Worm (Caenorhabditis elegans) whole organism, young adult: ENCODE measurements around the gene F46F5.14.

Experiments
- B0261.1 ChIP-seq: sonication (generic microtip); optimal IDR thresholded peaks from 2 replicates; lab custom pipeline; 2016; ENCODE audit warnings: mild to moderate bottlenecking, missing genetic modification characterization, moderate library complexity, missing compliant biosample characterization
- B0336.3 ChIP-seq: fragments of 200-800 bp; sonication (Bioruptor generic); IDR thresholded peaks from 2 replicates; pipeline ENCODE4 v1.3.6; 2022; ENCODE audit warnings: missing genetic modification characterization, missing compliant biosample characterization
- C17E4.6 ChIP-seq: fragments of 200-800 bp; sonication (Bioruptor generic); IDR thresholded peaks from 2 replicates; pipeline ENCODE4 v1.3.6; 2022; ENCODE audit warnings: missing genetic modification reagents, missing genetic modification characterization, missing compliant biosample characterization
- D2030.7 ChIP-seq: fragments of 200-800 bp; sonication (Bioruptor generic); IDR thresholded peaks from 2 replicates; pipeline ENCODE4 v1.3.6; 2022; ENCODE audit warnings: missing genetic modification reagents, missing genetic modification characterization, missing compliant biosample characterization
- F10E7.11 ChIP-seq: sonication (generic microtip); optimal IDR thresholded peaks from 2 replicates; lab custom pipeline; 2017; ENCODE audit warnings: mild to moderate bottlenecking, missing genetic modification characterization, moderate library complexity, missing compliant biosample characterization
- F39B2.1 ChIP-seq: fragments of 200-800 bp; sonication (Bioruptor generic); IDR thresholded peaks from 2 replicates; pipeline ENCODE4 v1.3.6; 2022; ENCODE audit warnings: missing genetic modification reagents, missing genetic modification characterization, missing compliant biosample characterization
- F49E8.2 ChIP-seq: sonication (generic microtip); optimal IDR thresholded peaks from 3 replicates; lab custom pipeline; 2017; ENCODE audit warnings: missing genetic modification characterization, mild to moderate bottlenecking, missing compliant biosample characterization, antibody characterized with exemption, moderate library complexity; ENCODE audit not compliant: insufficient read depth
- F57C9.4 ChIP-seq: sonication (generic microtip); optimal IDR thresholded peaks from 2 replicates; lab custom pipeline; 2017; ENCODE audit warnings: mild to moderate bottlenecking, missing genetic modification characterization, missing compliant biosample characterization
- Y53F4B.3 ChIP-seq: fragments of 200-800 bp; sonication (Bioruptor generic); IDR thresholded peaks from 2 replicates; pipeline ENCODE4 v1.3.6; 2022; ENCODE audit warnings: missing genetic modification reagents, missing genetic modification characterization, missing compliant biosample characterization
- Y56A3A.18 ChIP-seq: fragments of 200-800 bp; sonication (Bioruptor generic); IDR thresholded peaks from 2 replicates; pipeline ENCODE4 v1.3.6; 2022; ENCODE audit warnings: missing genetic modification reagents, missing genetic modification characterization, missing compliant biosample characterization
- Y79H2A.3 ChIP-seq: fragments of 200-800 bp; sonication (Bioruptor generic); conservative IDR thresholded peaks from 2 replicates; pipeline ENCODE4 v1.3.6; 2022; ENCODE audit warnings: missing genetic modification reagents, missing genetic modification characterization, missing compliant biosample characterization
- ZK185.1 ChIP-seq: sonication (generic microtip); optimal IDR thresholded peaks from 2 replicates; lab custom pipeline; 2016; ENCODE audit warnings: mild to moderate bottlenecking, missing genetic modification characterization, missing compliant biosample characterization; ENCODE audit not compliant: poor library complexity, severe bottlenecking
- akir-1 ChIP-seq: fragments of 200-800 bp; sonication (Bioruptor generic); optimal IDR thresholded peaks from 2 replicates; lab custom pipeline; 2018; ENCODE audit warnings: mild to moderate bottlenecking, missing genetic modification characterization, moderate library complexity, missing compliant biosample characterization
- aptf-2 ChIP-seq: fragments of 200-800 bp; sonication (Bioruptor generic); conservative IDR thresholded peaks from 2 replicates; pipeline ENCODE4 v1.3.6; 2022; ENCODE audit warnings: missing genetic modification reagents, missing genetic modification characterization, missing compliant biosample characterization
- attf-3 ChIP-seq: fragments of 200-800 bp; sonication (Bioruptor generic); conservative IDR thresholded peaks from 2 replicates; pipeline ENCODE4 v1.3.6; 2022; ENCODE audit warnings: missing genetic modification reagents, missing genetic modification characterization, missing compliant biosample characterization
- bed-1 ChIP-seq: fragments of 200-800 bp; sonication (Bioruptor generic); IDR thresholded peaks from 2 replicates; pipeline ENCODE4 v1.3.6; 2022; ENCODE audit warnings: missing genetic modification reagents, missing genetic modification characterization, missing compliant biosample characterization
- bed-2 ChIP-seq: fragments of 200-800 bp; sonication (Bioruptor generic); IDR thresholded peaks from 2 replicates; pipeline ENCODE4 v1.3.6; 2022; ENCODE audit warnings: missing genetic modification reagents, missing genetic modification characterization, missing compliant biosample characterization
- cebp-2 ChIP-seq: fragments of 200-800 bp; sonication (Bioruptor generic); IDR thresholded peaks from 2 replicates; pipeline ENCODE4 v1.3.6; 2022; ENCODE audit warnings: missing genetic modification characterization, missing compliant biosample characterization
- ceh-100 ChIP-seq: fragments of 200-800 bp; sonication (Bioruptor generic); IDR thresholded peaks from 2 replicates; pipeline ENCODE4 v1.3.6; 2022; ENCODE audit warnings: missing genetic modification reagents, missing genetic modification characterization, missing compliant biosample characterization
- ceh-58 ChIP-seq: fragments of 200-800 bp; sonication (Bioruptor generic); IDR thresholded peaks from 2 replicates; pipeline ENCODE4 v1.3.6; 2022; ENCODE audit warnings: missing genetic modification characterization, missing compliant biosample characterization
- ceh-79 ChIP-seq: sonication (generic microtip); optimal IDR thresholded peaks from 2 replicates; lab custom pipeline; 2017; ENCODE audit warnings: mild to moderate bottlenecking, missing genetic modification characterization, missing compliant biosample characterization
- die-1 ChIP-seq: sonication (generic microtip); optimal IDR thresholded peaks from 2 replicates; lab custom pipeline; 2016; ENCODE audit warnings: missing genotype, mild to moderate bottlenecking, missing genetic modification characterization, missing compliant biosample characterization
- dpl-1 ChIP-seq: fragments of 150-350 bp; optimal IDR thresholded peaks from 2 replicates; lab custom pipeline; 2014; ENCODE audit warnings: missing biosample characterization, missing genetic modification reagents, missing genetic modification characterization
- fkh-3 ChIP-seq: sonication (generic microtip); optimal IDR thresholded peaks from 2 replicates; lab custom pipeline; 2016; ENCODE audit warnings: mild to moderate bottlenecking, missing genetic modification characterization, missing compliant biosample characterization
- let-607 ChIP-seq, 2 experiments: fragments of 200-800 bp in 1 of 2; sonication (Bioruptor generic) in 1 of 2; sonication (generic microtip) in 1 of 2; optimal IDR thresholded peaks; 2 replicates each; lab custom pipeline; 2016 to 2018; ENCODE audit warnings: mild to moderate bottlenecking in 2 of 2, missing compliant biosample characterization in 2 of 2, missing genetic modification characterization in 2 of 2, moderate library complexity in 2 of 2, missing genotype in 1 of 2
- lir-1 ChIP-seq: fragments of 200-800 bp; sonication (Bioruptor generic); conservative IDR thresholded peaks from 2 replicates; pipeline ENCODE4 v1.3.6; 2022; ENCODE audit warnings: missing genetic modification reagents, missing genetic modification characterization, missing compliant biosample characterization
- lsl-1 ChIP-seq: fragments of 200-800 bp; sonication (Bioruptor generic); optimal IDR thresholded peaks from 2 replicates; lab custom pipeline; 2018; ENCODE audit warnings: mild to moderate bottlenecking, missing genetic modification characterization, moderate library complexity, missing compliant biosample characterization
- madf-8 ChIP-seq: fragments of 200-800 bp; sonication (Bioruptor generic); conservative IDR thresholded peaks from 2 replicates; pipeline ENCODE4 v1.3.6; 2022; ENCODE audit warnings: missing genetic modification reagents, missing genetic modification characterization, missing compliant biosample characterization
- nfya-2 ChIP-seq: fragments of 200-800 bp; sonication (Bioruptor generic); IDR thresholded peaks from 2 replicates; pipeline ENCODE4 v1.3.6; 2022; ENCODE audit warnings: missing genetic modification reagents, missing genetic modification characterization, missing compliant biosample characterization
- nhr-90 ChIP-seq: sonication (generic microtip); optimal IDR thresholded peaks from 2 replicates; lab custom pipeline; 2016; ENCODE audit warnings: missing genotype, mild to moderate bottlenecking, missing genetic modification characterization, missing compliant biosample characterization
- pbrm-1 ChIP-seq: fragments of 200-800 bp; sonication (Bioruptor generic); IDR thresholded peaks from 2 replicates; pipeline ENCODE4 v1.3.6; 2022; ENCODE audit warnings: missing genetic modification reagents, missing genetic modification characterization, missing compliant biosample characterization
- repo-1 ChIP-seq: sonication (generic microtip); optimal IDR thresholded peaks from 2 replicates; lab custom pipeline; 2017; ENCODE audit warnings: mild to moderate bottlenecking, missing genetic modification characterization, missing compliant biosample characterization
- rpc-1 ChIP-seq, 2 experiments: fragments of 150-350 bp in 1 of 2; sonication (generic microtip) in 1 of 2; optimal IDR thresholded peaks; 2 replicates each; lab custom pipeline; 2014 to 2018; ENCODE audit warnings: missing biosample characterization in 1 of 2, missing genetic modification characterization in 1 of 2, missing genetic modification reagents in 1 of 2, missing genotype in 1 of 2
- sdz-38 ChIP-seq: sonication (generic microtip); optimal IDR thresholded peaks from 2 replicates; lab custom pipeline; 2016; ENCODE audit warnings: missing genotype, missing genetic modification characterization, missing compliant biosample characterization
- snpc-1.3 ChIP-seq: sonication (generic microtip); optimal IDR thresholded peaks from 2 replicates; lab custom pipeline; 2017; ENCODE audit warnings: missing genetic modification characterization, mild to moderate bottlenecking, missing compliant biosample characterization, antibody characterized with exemption, moderate library complexity, missing genotype, missing genetic modification reagents; ENCODE audit not compliant: insufficient read depth
- tbp1 ChIP-seq: fragments of 200-800 bp; sonication (Bioruptor generic); optimal IDR thresholded peaks from 2 replicates; lab custom pipeline; 2018; ENCODE audit warnings: mild to moderate bottlenecking, missing genetic modification characterization, missing compliant biosample characterization

F46F5.14 gene

ce11 chrII:753469-753868, 46.3 kb upstream of the F46F5.14 start:
- TF ChIP-seq tbp1 (peak; percentile 72), rpc-1 (optimal IDR thresholded peaks at IDR 0.05; lab: Kevin White, UChicago) (peak; percentile 40), rpc-1 (tag; optimal IDR thresholded peaks at IDR 0.05; lab: Kevin White, UChicago) (peak; percentile 59), ceh-79 (tag; lab: Kevin White, UChicago) (no peak), akir-1 (GFP tag; lab: Kevin White, UChicago) (no peak), B0261.1 (tag; lab: Kevin White, UChicago) (peak; percentile 32), F39B2.1 (no peak)

- no peak for TF ChIP-seq lsl-1 (GFP tag; lab: Kevin White, UChicago)
- TF ChIP-seq pbrm-1 (GFP tag; lab: Robert Waterston, UW): 0 out of 2 replicates have a peak, but pooled peaks have one; percentile 28
- TF ChIP-seq cebp-2 (GFP tag; lab: Robert Waterston, UW): 0 out of 2 replicates have a peak, but pooled peaks have one; percentile 10
- TF ChIP-seq sdz-38 (tag; lab: Kevin White, UChicago): no peak
- TF ChIP-seq dpl-1: no peak
- TF ChIP-seq repo-1: no peak
- TF ChIP-seq ceh-100 (GFP tag; lab: Robert Waterston, UW): no peak
- TF ChIP-seq Y53F4B.3: no peak
- TF ChIP-seq C17E4.6 (GFP tag; lab: Robert Waterston, UW): no peak
- TF ChIP-seq lir-1: no peak
- TF ChIP-seq let-607 (tag; optimal IDR thresholded peaks at IDR 0.05; lab: Kevin White, UChicago): no peak
- TF ChIP-seq tbp1: peak; percentile 74
- no peak for TF ChIP-seq fkh-3
- TF ChIP-seq F10E7.11 (tag; lab: Kevin White, UChicago): no peak
- no peak for TF ChIP-seq ceh-79 (tag; lab: Kevin White, UChicago)
- TF ChIP-seq ZK185.1 (tag; lab: Kevin White, UChicago): no peak
- no peak for TF ChIP-seq aptf-2 (GFP tag; lab: Robert Waterston, UW)
- no peak for TF ChIP-seq bed-1 (GFP tag; lab: Robert Waterston, UW)
- TF ChIP-seq F57C9.4: no peak
- no peak for TF ChIP-seq D2030.7 (GFP tag; lab: Robert Waterston, UW)
- peak; percentile 4 for TF ChIP-seq rpc-1 (optimal IDR thresholded peaks at IDR 0.05; lab: Kevin White, UChicago)
- peak; percentile 58 for TF ChIP-seq rpc-1 (tag; optimal IDR thresholded peaks at IDR 0.05; lab: Kevin White, UChicago)
- TF ChIP-seq F49E8.2 (tag; lab: Kevin White, UChicago): no peak
- TF ChIP-seq die-1 (tag; lab: Kevin White, UChicago): no peak
- no peak for TF ChIP-seq snpc-1.3 (tag; lab: Kevin White, UChicago)
- TF ChIP-seq B0336.3 (GFP tag; lab: Robert Waterston, UW): no peak
- no peak for TF ChIP-seq nfya-2 (GFP tag; lab: Robert Waterston, UW)
- no peak for TF ChIP-seq nhr-90 (tag; lab: Kevin White, UChicago)
- no peak for TF ChIP-seq attf-3 (GFP tag; lab: Robert Waterston, UW)
- no peak for TF ChIP-seq ceh-58 (GFP tag; lab: Robert Waterston, UW)
- no peak for TF ChIP-seq bed-2 (GFP tag; lab: Robert Waterston, UW)
- TF ChIP-seq Y56A3A.18 (GFP tag; lab: Robert Waterston, UW): no peak
- no peak for TF ChIP-seq Y79H2A.3
- TF ChIP-seq madf-8 (GFP tag; lab: Robert Waterston, UW): no peak
Observed at ce11 chrII:754971-755370, 44.8 kb upstream of the F46F5.14 start.

- TF ChIP-seq ceh-100 (GFP tag; lab: Robert Waterston, UW): no peak
- no peak for TF ChIP-seq F57C9.4
Observed at ce11 chrII:756161-756560, 43.6 kb upstream of the F46F5.14 start.
